Worm (Caenorhabditis elegans): ENCODE measurements around the gene T19C4.1.
A peak's percentile ranks its signal among the peaks of the same experiment; 100 is the strongest.

T19C4.1 gene

ce11 chrV:11148971-11149370, 534 bp upstream of the T19C4.1 start:
- TF ChIP-seq nhr-28 (tag; optimal IDR thresholded peaks at IDR 0.05) (peak; percentile 35), gei-8 (GFP tag; optimal IDR thresholded peaks at IDR 0.05) (no peak), Y5F2A.4 (GFP tag; optimal IDR thresholded peaks at IDR 0.05) (no peak)

- TF ChIP-seq zip-2 (tag; optimal IDR thresholded peaks at IDR 0.05) (no peak), Y105C5A.15 (GFP tag; IDR thresholded peaks at IDR 0.05) (no peak), nhr-41 (GFP tag; IDR thresholded peaks at IDR 0.05) (no peak), zip-11 (GFP tag; IDR thresholded peaks at IDR 0.05) (no peak), nhr-25 (tag; optimal IDR thresholded peaks at IDR 0.05; ENCODE audit: borderline replicate concordance, insufficient read depth) (no peak), attf-4 (tag; optimal IDR thresholded peaks at IDR 0.05) (no peak), unc-39 (tag; optimal IDR thresholded peaks at IDR 0.05) (no peak), saeg-2 (GFP tag; IDR thresholded peaks at IDR 0.05) (no peak), Y5F2A.4 (GFP tag; optimal IDR thresholded peaks at IDR 0.05) (no peak), ceh-20 (GFP tag; IDR thresholded peaks at IDR 0.05) (no peak), lim-7 (GFP tag; IDR thresholded peaks at IDR 0.05) (no peak), hmg-1.1 (GFP tag; IDR thresholded peaks at IDR 0.05) (no peak), Y75B8A.6 (GFP tag; IDR thresholded peaks at IDR 0.05) (no peak), snpc-4 (tag; optimal IDR thresholded peaks at IDR 0.05) (no peak), nhr-111 (GFP tag; optimal IDR thresholded peaks at IDR 0.05) (no peak), ztf-11 (tag; optimal IDR thresholded peaks at IDR 0.05) (no peak), F10B5.3 (tag; optimal IDR thresholded peaks at IDR 0.05) (no peak)
Measured at ce11 chrV:11152333-11152732, 2.8 kb downstream of the T19C4.1 start, which contains the start of gene srg-39. Gene srg-39, minus strand, starts transcription at chrV:11152433.

ce11 chrV:11155553-11155952, 6.0 kb downstream of the T19C4.1 start, which contains the start of gene srg-38:
Gene srg-38, minus strand, starts transcription at chrV:11155653.
- no peak for TF ChIP-seq ctbp-1 (GFP tag; IDR thresholded peaks at IDR 0.05)

ce11 chrV:11156589-11156988, 7.1 kb downstream of the T19C4.1 start:
- TF ChIP-seq attf-4 (tag; optimal IDR thresholded peaks at IDR 0.05): no peak
- no peak for TF ChIP-seq nhr-41 (GFP tag; IDR thresholded peaks at IDR 0.05)
- no peak for TF ChIP-seq lin-38 (GFP tag; IDR thresholded peaks at IDR 0.05)

- no peak for TF ChIP-seq tag-97 (GFP tag; IDR thresholded peaks at IDR 0.05)
- no peak for TF ChIP-seq ama-1 (optimal IDR thresholded peaks at IDR 0.05)
- no peak for TF ChIP-seq T26A8.4 (GFP tag; IDR thresholded peaks at IDR 0.05)
- TF ChIP-seq Y75B8A.6 (GFP tag; IDR thresholded peaks at IDR 0.05): no peak
- TF ChIP-seq jun-1 (tag; optimal IDR thresholded peaks at IDR 0.05): no peak
- TF ChIP-seq zip-2 (tag; optimal IDR thresholded peaks at IDR 0.05): no peak
- TF ChIP-seq Y5F2A.4 (GFP tag; optimal IDR thresholded peaks at IDR 0.05): no peak
- TF ChIP-seq snpc-4 (tag; optimal IDR thresholded peaks at IDR 0.05): no peak
- TF ChIP-seq nhr-76 (tag; optimal IDR thresholded peaks at IDR 0.05): no peak
- TF ChIP-seq nhr-111 (GFP tag; optimal IDR thresholded peaks at IDR 0.05): no peak
- TF ChIP-seq lim-7 (GFP tag; IDR thresholded peaks at IDR 0.05): no peak
- TF ChIP-seq mes-2 (tag; optimal IDR thresholded peaks at IDR 0.05; ENCODE audit: poor library complexity, severe bottlenecking): no peak
- no peak for TF ChIP-seq hlh-30 (tag; optimal IDR thresholded peaks at IDR 0.05; ENCODE audit: insufficient read depth)
- TF ChIP-seq nhr-10 (tag; optimal IDR thresholded peaks at IDR 0.05): no peak
- TF ChIP-seq hif-1 (tag; optimal IDR thresholded peaks at IDR 0.05): no peak
- TF ChIP-seq saeg-2 (GFP tag; IDR thresholded peaks at IDR 0.05): no peak
- no peak for TF ChIP-seq nhr-25 (tag; optimal IDR thresholded peaks at IDR 0.05; ENCODE audit: borderline replicate concordance, insufficient read depth)
- no peak for TF ChIP-seq daf-12 (tag; optimal IDR thresholded peaks at IDR 0.05)
Measured at ce11 chrV:11157947-11158346, 8.4 kb downstream of the T19C4.1 start, which contains the start of gene srg-42. Gene srg-42, minus strand, starts transcription at chrV:11158047.

- TF ChIP-seq hlh-30 (tag; optimal IDR thresholded peaks at IDR 0.05; ENCODE audit: insufficient read depth): no peak
- no peak for TF ChIP-seq sdz-12 (GFP tag; optimal IDR thresholded peaks at IDR 0.05)
- TF ChIP-seq pqm-1 (tag; optimal IDR thresholded peaks at IDR 0.05): no peak
- TF ChIP-seq lsy-2 (tag; optimal IDR thresholded peaks at IDR 0.05): no peak
- no peak for TF ChIP-seq hlh-11 (tag; optimal IDR thresholded peaks at IDR 0.05)
- TF ChIP-seq attf-4 (tag; optimal IDR thresholded peaks at IDR 0.05): no peak
- TF ChIP-seq ces-1 (GFP tag; optimal IDR thresholded peaks at IDR 0.05): no peak
- no peak for TF ChIP-seq vab-7 (GFP tag; IDR thresholded peaks at IDR 0.05)
- no peak for TF ChIP-seq daf-16 (GFP tag; optimal IDR thresholded peaks at IDR 0.05)
- TF ChIP-seq daf-16 (tag; optimal IDR thresholded peaks at IDR 0.05): no peak
Measured at ce11 chrV:11161791-11162190, 12.3 kb downstream of the T19C4.1 start, which contains the start of gene srg-41. Gene srg-41, minus strand, starts transcription at chrV:11161891.

Measured in whole organism, L4 larva.